Worm (Caenorhabditis elegans) whole organism, young adult: ENCODE measurements around the gene chhy-1.
A peak's percentile ranks its signal among the peaks of the same experiment; 100 is the strongest.

Experiments used
- D2030.7 ChIP-seq: fragments of 200-800 bp; sonication (Bioruptor generic); IDR thresholded peaks from 2 replicates; pipeline ENCODE4 v1.3.6; 2022; ENCODE audit warnings: missing genetic modification reagents, missing genetic modification characterization, missing compliant biosample characterization
- F33H1.4 ChIP-seq: fragments of 200-800 bp; sonication (Bioruptor generic); IDR thresholded peaks from 2 replicates; pipeline ENCODE4 v1.3.6; 2022; ENCODE audit warnings: missing genetic modification reagents, missing genetic modification characterization, missing compliant biosample characterization
- F49E8.2 ChIP-seq: sonication (generic microtip); optimal IDR thresholded peaks from 3 replicates; lab custom pipeline; 2017; ENCODE audit warnings: missing genetic modification characterization, mild to moderate bottlenecking, missing compliant biosample characterization, antibody characterized with exemption, moderate library complexity; ENCODE audit not compliant: insufficient read depth
- F57C9.4 ChIP-seq: sonication (generic microtip); optimal IDR thresholded peaks from 2 replicates; lab custom pipeline; 2017; ENCODE audit warnings: mild to moderate bottlenecking, missing genetic modification characterization, missing compliant biosample characterization
- Y53F4B.3 ChIP-seq: fragments of 200-800 bp; sonication (Bioruptor generic); IDR thresholded peaks from 2 replicates; pipeline ENCODE4 v1.3.6; 2022; ENCODE audit warnings: missing genetic modification reagents, missing genetic modification characterization, missing compliant biosample characterization
- Y53G8AR.9 ChIP-seq: fragments of 200-800 bp; sonication (Bioruptor generic); conservative IDR thresholded peaks from 2 replicates; pipeline ENCODE4 v1.3.6; 2022; ENCODE audit warnings: missing genetic modification reagents, missing genetic modification characterization, missing compliant biosample characterization
- Y56A3A.18 ChIP-seq: fragments of 200-800 bp; sonication (Bioruptor generic); IDR thresholded peaks from 2 replicates; pipeline ENCODE4 v1.3.6; 2022; ENCODE audit warnings: missing genetic modification reagents, missing genetic modification characterization, missing compliant biosample characterization
- Y79H2A.3 ChIP-seq: fragments of 200-800 bp; sonication (Bioruptor generic); conservative IDR thresholded peaks from 2 replicates; pipeline ENCODE4 v1.3.6; 2022; ENCODE audit warnings: missing genetic modification reagents, missing genetic modification characterization, missing compliant biosample characterization
- Y95B8A.8 ChIP-seq: fragments of 200-800 bp; sonication (Bioruptor generic); IDR thresholded peaks from 2 replicates; pipeline ENCODE4 v1.3.6; 2022; ENCODE audit warnings: missing genetic modification reagents, missing genetic modification characterization, missing compliant biosample characterization
- ama-1 ChIP-seq, 3 experiments: fragments of 150-350 bp in 1 of 3; sonication (generic microtip) in 2 of 3; optimal IDR thresholded peaks; 2 replicates each; lab custom pipeline; 2014 to 2018; ENCODE audit warnings: missing biosample characterization in 2 of 3, missing genetic modification characterization in 2 of 3, missing genetic modification reagents in 2 of 3
- attf-5 ChIP-seq: fragments of 200-800 bp; sonication (Bioruptor generic); optimal IDR thresholded peaks from 2 replicates; lab custom pipeline; 2018; ENCODE audit warnings: mild to moderate bottlenecking, missing genetic modification characterization, missing compliant biosample characterization
- attf-6 ChIP-seq: fragments of 200-800 bp; sonication (Bioruptor generic); IDR thresholded peaks from 2 replicates; pipeline ENCODE4 v1.3.6; 2022; ENCODE audit warnings: missing genetic modification reagents, missing genetic modification characterization, missing compliant biosample characterization
- bed-1 ChIP-seq: fragments of 200-800 bp; sonication (Bioruptor generic); IDR thresholded peaks from 2 replicates; pipeline ENCODE4 v1.3.6; 2022; ENCODE audit warnings: missing genetic modification reagents, missing genetic modification characterization, missing compliant biosample characterization
- ceh-100 ChIP-seq: fragments of 200-800 bp; sonication (Bioruptor generic); IDR thresholded peaks from 2 replicates; pipeline ENCODE4 v1.3.6; 2022; ENCODE audit warnings: missing genetic modification reagents, missing genetic modification characterization, missing compliant biosample characterization
- ceh-27 ChIP-seq: fragments of 200-800 bp; sonication (Bioruptor generic); optimal IDR thresholded peaks from 2 replicates; lab custom pipeline; 2018; ENCODE audit warnings: mild to moderate bottlenecking, missing genetic modification characterization, moderate library complexity, missing compliant biosample characterization
- dpl-1 ChIP-seq: fragments of 150-350 bp; optimal IDR thresholded peaks from 2 replicates; lab custom pipeline; 2014; ENCODE audit warnings: missing biosample characterization, missing genetic modification reagents, missing genetic modification characterization
- efl-1 ChIP-seq: fragments of 150-350 bp; optimal IDR thresholded peaks from 2 replicates; lab custom pipeline; 2014; ENCODE audit warnings: missing biosample characterization, missing genetic modification reagents, missing genetic modification characterization
- egl-44 ChIP-seq: fragments of 200-800 bp; sonication (Bioruptor generic); IDR thresholded peaks from 2 replicates; pipeline ENCODE4 v1.3.6; 2022; ENCODE audit warnings: missing genetic modification reagents, missing genetic modification characterization, missing compliant biosample characterization
- ekl-4 ChIP-seq: fragments of 200-800 bp; sonication (Bioruptor generic); IDR thresholded peaks from 2 replicates; pipeline ENCODE4 v1.3.6; 2022; ENCODE audit warnings: missing genetic modification reagents, missing genetic modification characterization, missing compliant biosample characterization
- gei-17 ChIP-seq: fragments of 200-800 bp; sonication (Bioruptor generic); optimal IDR thresholded peaks from 2 replicates; lab custom pipeline; 2018; ENCODE audit warnings: mild to moderate bottlenecking, missing genetic modification characterization, missing compliant biosample characterization
- him-1 ChIP-seq: sonication (generic microtip); optimal IDR thresholded peaks from 2 replicates; lab custom pipeline; 2016; ENCODE audit warnings: missing genotype, missing genetic modification reagents, missing genetic modification characterization, missing compliant biosample characterization
- hlh-26 ChIP-seq: fragments of 200-800 bp; sonication (Bioruptor generic); conservative IDR thresholded peaks from 2 replicates; pipeline ENCODE4 v1.3.6; 2022; ENCODE audit warnings: missing genetic modification reagents, missing genetic modification characterization, missing compliant biosample characterization
- hrde-1 ChIP-seq: sonication (generic microtip); optimal IDR thresholded peaks from 2 replicates; lab custom pipeline; 2016; ENCODE audit warnings: missing genetic modification characterization, mild to moderate bottlenecking, missing compliant biosample characterization, moderate library complexity, missing genotype, missing genetic modification reagents, borderline replicate concordance
- hsf-1 ChIP-seq: fragments of 200-800 bp; sonication (Bioruptor generic); IDR thresholded peaks from 2 replicates; pipeline ENCODE4 v1.3.6; 2022; ENCODE audit warnings: missing genetic modification reagents, missing genetic modification characterization, missing compliant biosample characterization
- lin-26 ChIP-seq: fragments of 200-800 bp; sonication (Bioruptor generic); IDR thresholded peaks from 2 replicates; pipeline ENCODE4 v1.3.6; 2022; ENCODE audit warnings: missing genetic modification reagents, missing genetic modification characterization, missing compliant biosample characterization
- lin-35 ChIP-seq, 3 experiments: fragments of 150-350 bp in 2 of 3; sonication (generic microtip) in 1 of 3; optimal IDR thresholded peaks; 2 replicates each; lab custom pipeline; 2014 to 2018; ENCODE audit warnings: missing biosample characterization in 3 of 3, missing genetic modification characterization in 3 of 3, missing genetic modification reagents in 3 of 3
- lir-1 ChIP-seq: fragments of 200-800 bp; sonication (Bioruptor generic); conservative IDR thresholded peaks from 2 replicates; pipeline ENCODE4 v1.3.6; 2022; ENCODE audit warnings: missing genetic modification reagents, missing genetic modification characterization, missing compliant biosample characterization
- lsl-1 ChIP-seq: fragments of 200-800 bp; sonication (Bioruptor generic); optimal IDR thresholded peaks from 2 replicates; lab custom pipeline; 2018; ENCODE audit warnings: mild to moderate bottlenecking, missing genetic modification characterization, moderate library complexity, missing compliant biosample characterization
- lsy-27 ChIP-seq: sonication (generic microtip); optimal IDR thresholded peaks from 2 replicates; lab custom pipeline; 2017; ENCODE audit warnings: missing genetic modification characterization, mild to moderate bottlenecking, missing compliant biosample characterization, antibody characterized with exemption, missing genotype, borderline replicate concordance; ENCODE audit not compliant: insufficient read depth
- madf-8 ChIP-seq: fragments of 200-800 bp; sonication (Bioruptor generic); conservative IDR thresholded peaks from 2 replicates; pipeline ENCODE4 v1.3.6; 2022; ENCODE audit warnings: missing genetic modification reagents, missing genetic modification characterization, missing compliant biosample characterization
- nfya-1 ChIP-seq: sonication (generic microtip); optimal IDR thresholded peaks from 2 replicates; lab custom pipeline; 2017; ENCODE audit warnings: antibody characterized with exemption, missing compliant biosample characterization, missing genetic modification characterization, borderline replicate concordance; ENCODE audit not compliant: insufficient read depth
- nhr-120 ChIP-seq: fragments of 200-800 bp; sonication (Bioruptor generic); IDR thresholded peaks from 2 replicates; pipeline ENCODE4 v1.3.6; 2022; ENCODE audit warnings: missing genetic modification characterization, missing compliant biosample characterization
- snpc-1.1 ChIP-seq: sonication (generic microtip); optimal IDR thresholded peaks from 2 replicates; lab custom pipeline; 2017; ENCODE audit warnings: missing genetic modification characterization, mild to moderate bottlenecking, missing compliant biosample characterization, antibody characterized with exemption, moderate library complexity, missing genotype, missing genetic modification reagents; ENCODE audit not compliant: insufficient read depth
- snpc-3.4 ChIP-seq: sonication (generic microtip); optimal IDR thresholded peaks from 2 replicates; lab custom pipeline; 2017; ENCODE audit warnings: missing genetic modification characterization, mild to moderate bottlenecking, missing compliant biosample characterization, antibody characterized with exemption, moderate library complexity, missing genotype, missing genetic modification reagents
- snpc-4 ChIP-seq, 5 experiments: fragments of 150-350 bp in 1 of 5; sonication (generic microtip) in 4 of 5; optimal IDR thresholded peaks; 2 replicates each; lab custom pipeline; 2014 to 2018; ENCODE audit warnings: missing genetic modification characterization in 5 of 5, missing biosample characterization in 3 of 5, antibody characterized with exemption in 2 of 5, mild to moderate bottlenecking in 2 of 5, missing compliant biosample characterization in 2 of 5, missing genotype in 2 of 5, moderate library complexity in 2 of 5, missing genetic modification reagents in 1 of 5
- tbp1 ChIP-seq: fragments of 200-800 bp; sonication (Bioruptor generic); optimal IDR thresholded peaks from 2 replicates; lab custom pipeline; 2018; ENCODE audit warnings: mild to moderate bottlenecking, missing genetic modification characterization, missing compliant biosample characterization
- tlf-1 ChIP-seq: fragments of 200-800 bp; sonication (Bioruptor generic); optimal IDR thresholded peaks from 2 replicates; lab custom pipeline; 2018; ENCODE audit warnings: mild to moderate bottlenecking, missing genetic modification characterization, missing compliant biosample characterization
- unc-130 ChIP-seq: sonication (generic microtip); optimal IDR thresholded peaks from 2 replicates; lab custom pipeline; 2016; ENCODE audit warnings: missing genetic modification reagents, missing genetic modification characterization, missing compliant biosample characterization
- xnd-1 ChIP-seq: sonication (generic microtip); optimal IDR thresholded peaks from 2 replicates; lab custom pipeline; 2016; ENCODE audit warnings: missing genotype, missing genetic modification reagents, missing genetic modification characterization, missing compliant biosample characterization
- ztf-18 ChIP-seq: sonication (generic microtip); optimal IDR thresholded peaks from 2 replicates; lab custom pipeline; 2016; ENCODE audit warnings: missing genotype, mild to moderate bottlenecking, missing genetic modification characterization, missing compliant biosample characterization
- ztf-26 ChIP-seq: sonication (generic microtip); optimal IDR thresholded peaks from 2 replicates; lab custom pipeline; 2017; ENCODE audit warnings: missing genetic modification characterization, missing compliant biosample characterization

Gene chhy-1

ce11 chrII:8577509-8578099 is 39.8 kb downstream of the chhy-1 start, which contains the start of gene F54C9.9 (continued):
- TF ChIP-seq snpc-4 (GFP tag; optimal IDR thresholded peaks at IDR 0.05; lab: Kevin White, UChicago) (peak; percentile 44), snpc-4 (tag; optimal IDR thresholded peaks at IDR 0.05; lab: Kevin White, UChicago) (peak in 2 of 4 experiments; percentile 19 to 27), Y79H2A.3 (GFP tag; lab: Robert Waterston, UW) (peak; percentile 87), F57C9.4 (tag; lab: Kevin White, UChicago) (no peak), bed-1 (no peak), ceh-100 (GFP tag; lab: Robert Waterston, UW) (peak; percentile 50; the same call in 1 of the 2 replicates), snpc-1.1 (no peak), hrde-1 (tag; lab: Kevin White, UChicago) (peak; percentile 46), F49E8.2 (tag; lab: Kevin White, UChicago) (peak; percentile 79), lir-1 (GFP tag; lab: Robert Waterston, UW) (no peak), ama-1 (optimal IDR thresholded peaks at IDR 0.05; lab: Kevin White, UChicago) (no peak), ama-1 (GFP tag; optimal IDR thresholded peaks at IDR 0.05; lab: Kevin White, UChicago) (peak in 1 of 2 experiments; percentile 77), efl-1 (GFP tag; lab: Kevin White, UChicago) (peak; percentile 19), him-1 (tag; lab: Kevin White, UChicago) (peak; percentile 23), hlh-26 (GFP tag; lab: Robert Waterston, UW) (no peak), lsl-1 (GFP tag; lab: Kevin White, UChicago) (peak; percentile 50), madf-8 (GFP tag; lab: Robert Waterston, UW) (peak; percentile 47), ztf-18 (tag; lab: Kevin White, UChicago) (no peak), unc-130 (GFP tag; lab: Kevin White, UChicago) (peak; percentile 49)

ce11 chrII:8575184-8575583 is 42.2 kb downstream of the chhy-1 start, which contains the start of gene puf-5:
Gene puf-5, plus strand, starts transcription at chrII:8575541.
- TF ChIP-seq Y53G8AR.9 (GFP tag; lab: Robert Waterston, UW) (no peak), F49E8.2 (tag; lab: Kevin White, UChicago) (peak; percentile 73), dpl-1 (GFP tag; lab: Kevin White, UChicago) (peak; percentile 63), xnd-1 (tag; lab: Kevin White, UChicago) (peak; percentile 85), nfya-1 (tag; lab: Kevin White, UChicago) (no peak), hsf-1 (GFP tag; lab: Robert Waterston, UW) (peak; percentile 65; the same call in 1 of the 2 replicates), ztf-18 (tag; lab: Kevin White, UChicago) (no peak), unc-130 (GFP tag; lab: Kevin White, UChicago) (peak; percentile 29), ztf-26 (tag; lab: Kevin White, UChicago) (no peak), D2030.7 (GFP tag; lab: Robert Waterston, UW) (peak; percentile 79), lin-35 (GFP tag; optimal IDR thresholded peaks at IDR 0.05; lab: Kevin White, UChicago) (peak in 1 of 3 experiments; percentile 2), lin-26 (no peak), F33H1.4 (peak; percentile 67), Y56A3A.18 (GFP tag; lab: Robert Waterston, UW) (no peak), Y53F4B.3 (no peak), tbp1 (GFP tag; lab: Kevin White, UChicago) (peak; percentile 15), efl-1 (GFP tag; lab: Kevin White, UChicago) (peak; percentile 95), snpc-3.4 (tag; lab: Kevin White, UChicago) (peak; percentile 78), ceh-27 (GFP tag; lab: Kevin White, UChicago) (no peak), hlh-26 (GFP tag; lab: Robert Waterston, UW) (no peak), tlf-1 (GFP tag; lab: Kevin White, UChicago) (peak; percentile 25), egl-44 (GFP tag; lab: Robert Waterston, UW) (no peak), gei-17 (GFP tag; lab: Kevin White, UChicago) (no peak), snpc-4 (GFP tag; optimal IDR thresholded peaks at IDR 0.05; lab: Kevin White, UChicago) (peak; percentile 21), snpc-4 (tag; optimal IDR thresholded peaks at IDR 0.05; lab: Kevin White, UChicago) (peak in 1 of 4 experiments; percentile 22), lsy-27 (tag; lab: Kevin White, UChicago) (no peak), attf-6 (GFP tag; lab: Robert Waterston, UW) (no peak), madf-8 (GFP tag; lab: Robert Waterston, UW) (peak; percentile 88), ekl-4 (GFP tag; lab: Robert Waterston, UW) (0 out of 2 replicates have a peak, but pooled peaks have one; percentile 41), Y95B8A.8 (GFP tag; lab: Robert Waterston, UW) (0 out of 2 replicates have a peak, but pooled peaks have one; percentile 56), attf-5 (GFP tag; lab: Kevin White, UChicago) (no peak), nhr-120 (no peak)
